Fruit fly (Drosophila melanogaster) whole organism, prepupa: Measurements from ENCODE around the gene CG11892.

ENCODE experiments used
- Blimp-1 ChIP-seq: fragments of 200-800 bp; sonication (Bioruptor generic); optimal IDR thresholded peaks from 3 replicates; lab custom pipeline; 2017; ENCODE audit warnings: missing biosample characterization, missing genetic modification characterization, mild to moderate bottlenecking, moderate library complexity, missing genetic modification reagents
- CG10669 ChIP-seq: fragments of 200-800 bp; sonication (Bioruptor generic); optimal IDR thresholded peaks from 3 replicates; lab custom pipeline; 2018; ENCODE audit warnings: missing biosample characterization, mild to moderate bottlenecking, missing genetic modification characterization, moderate library complexity
- CG11294 ChIP-seq: fragments of 200-800 bp; sonication (Bioruptor generic); IDR thresholded peaks from 2 replicates; pipeline ENCODE4 v1.3.6; 2022; ENCODE audit warnings: missing biosample characterization, missing genetic modification characterization
- CG15336 ChIP-seq: fragments of 200-800 bp; sonication (Bioruptor generic); IDR thresholded peaks from 2 replicates; pipeline ENCODE4 v1.3.6; 2022; ENCODE audit warnings: missing biosample characterization, missing genetic modification characterization
- CG16779 ChIP-seq: fragments of 200-800 bp; sonication (Bioruptor generic); optimal IDR thresholded peaks from 3 replicates; lab custom pipeline; 2017; ENCODE audit warnings: missing biosample characterization, mild to moderate bottlenecking, missing genetic modification characterization
- CG3032 ChIP-seq: fragments of 200-800 bp; optimal IDR thresholded peaks from 2 replicates; lab custom pipeline; 2019; ENCODE audit warnings: missing biosample characterization, mild to moderate bottlenecking, missing genetic modification characterization, moderate library complexity
- CG31627 ChIP-seq: fragments of 200-800 bp; sonication (Bioruptor generic); optimal IDR thresholded peaks from 3 replicates; lab custom pipeline; 2016; ENCODE audit warnings: missing biosample characterization, missing genetic modification characterization
- CG34406 ChIP-seq: fragments of 200-800 bp; sonication (Bioruptor generic); optimal IDR thresholded peaks from 3 replicates; lab custom pipeline; 2016; ENCODE audit warnings: missing biosample characterization, missing genetic modification characterization
- CG6276 ChIP-seq: fragments of 200-800 bp; sonication (Bioruptor generic); optimal IDR thresholded peaks from 2 replicates; lab custom pipeline; 2017; ENCODE audit warnings: missing biosample characterization, mild to moderate bottlenecking, missing genetic modification characterization
- CG6808 ChIP-seq: fragments of 200-800 bp; sonication (Bioruptor generic); optimal IDR thresholded peaks from 3 replicates; lab custom pipeline; 2017; ENCODE audit warnings: missing biosample characterization, missing genetic modification characterization, mild to moderate bottlenecking, moderate library complexity, missing genetic modification reagents
- CG6854 ChIP-seq: fragments of 200-800 bp; sonication (Bioruptor generic); optimal IDR thresholded peaks from 2 replicates; lab custom pipeline; 2017; ENCODE audit warnings: missing biosample characterization, mild to moderate bottlenecking, missing genetic modification characterization
- CG7368 ChIP-seq: fragments of 200-800 bp; sonication (Bioruptor generic); optimal IDR thresholded peaks from 3 replicates; lab custom pipeline; 2016; ENCODE audit warnings: missing biosample characterization, missing genetic modification characterization
- CG8119 ChIP-seq: fragments of 200-800 bp; sonication (Bioruptor generic); IDR thresholded peaks from 3 replicates; pipeline ENCODE4 v1.3.6; 2022; ENCODE audit warnings: missing biosample characterization, missing genetic modification characterization
- CG8632 ChIP-seq: fragments of 200-800 bp; sonication (Bioruptor generic); optimal IDR thresholded peaks from 3 replicates; lab custom pipeline; 2016; ENCODE audit warnings: missing biosample characterization, missing genetic modification characterization
- Ets96B ChIP-seq: fragments of 200-800 bp; optimal IDR thresholded peaks from 2 replicates; lab custom pipeline; 2019; ENCODE audit warnings: missing biosample characterization, mild to moderate bottlenecking, missing genetic modification characterization, moderate library complexity
- Hr38 ChIP-seq: sonication (Bioruptor generic); optimal IDR thresholded peaks from 2 replicates; lab custom pipeline; 2016; ENCODE audit warnings: missing biosample characterization, missing genetic modification characterization
- Hr39 ChIP-seq: fragments of 200-800 bp; sonication (Bioruptor generic); optimal IDR thresholded peaks from 2 replicates; lab custom pipeline; 2016; ENCODE audit warnings: missing biosample characterization, missing genetic modification characterization
- Hr4 ChIP-seq: fragments of 200-800 bp; sonication (Bioruptor generic); optimal IDR thresholded peaks from 3 replicates; lab custom pipeline; 2016; ENCODE audit warnings: missing biosample characterization, missing genetic modification characterization
- Lpt ChIP-seq: fragments of 200-800 bp; sonication (Bioruptor generic); optimal IDR thresholded peaks from 3 replicates; lab custom pipeline; 2016; ENCODE audit warnings: missing biosample characterization, missing genetic modification characterization
- OdsH ChIP-seq: fragments of 200-800 bp; sonication (Bioruptor generic); optimal IDR thresholded peaks from 3 replicates; lab custom pipeline; 2016; ENCODE audit warnings: missing biosample characterization, missing genetic modification characterization
- Sox14 ChIP-seq: fragments of 200-800 bp; sonication (Bioruptor generic); optimal IDR thresholded peaks from 3 replicates; lab custom pipeline; 2016; ENCODE audit warnings: missing biosample characterization, missing genetic modification characterization
- achi ChIP-seq: fragments of 200-800 bp; sonication (Bioruptor generic); optimal IDR thresholded peaks from 3 replicates; lab custom pipeline; 2016; ENCODE audit warnings: missing biosample characterization, missing genetic modification characterization
- dac ChIP-seq: fragments of 200-800 bp; sonication (Bioruptor generic); optimal IDR thresholded peaks from 2 replicates; lab custom pipeline; 2017; ENCODE audit warnings: missing biosample characterization, mild to moderate bottlenecking, missing genetic modification characterization
- eg ChIP-seq: fragments of 200-800 bp; sonication (Bioruptor generic); IDR thresholded peaks from 3 replicates; pipeline ENCODE4 v1.3.6; 2022; ENCODE audit warnings: missing biosample characterization, missing genetic modification characterization
- esn ChIP-seq: fragments of 200-800 bp; sonication (Bioruptor generic); optimal IDR thresholded peaks from 2 replicates; lab custom pipeline; 2016; ENCODE audit warnings: missing biosample characterization, mild to moderate bottlenecking, missing genetic modification characterization, moderate library complexity
- fd59A ChIP-seq: fragments of 200-800 bp; sonication (Bioruptor generic); optimal IDR thresholded peaks from 2 replicates; lab custom pipeline; 2017; ENCODE audit warnings: missing biosample characterization, mild to moderate bottlenecking, missing genetic modification characterization, missing genetic modification reagents
- fkh ChIP-seq: fragments of 200-800 bp; sonication (Bioruptor generic); optimal IDR thresholded peaks from 3 replicates; lab custom pipeline; 2017; ENCODE audit warnings: missing biosample characterization, mild to moderate bottlenecking, missing genetic modification characterization, moderate library complexity
- lz ChIP-seq: fragments of 200-800 bp; sonication (Bioruptor generic); optimal IDR thresholded peaks from 3 replicates; lab custom pipeline; 2016; ENCODE audit warnings: missing biosample characterization, missing genetic modification characterization
- spab ChIP-seq: fragments of 200-800 bp; sonication (Bioruptor generic); optimal IDR thresholded peaks from 2 replicates; lab custom pipeline; 2017; ENCODE audit warnings: missing biosample characterization, mild to moderate bottlenecking, missing genetic modification characterization, missing genetic modification reagents
- ss ChIP-seq, 2 experiments: fragments of 200-800 bp; sonication (Bioruptor generic); optimal IDR thresholded peaks; 2 replicates in 1 of 2; 3 replicates in 1 of 2; lab custom pipeline; 2017 to 2018; ENCODE audit warnings: mild to moderate bottlenecking in 2 of 2, missing biosample characterization in 2 of 2, missing genetic modification characterization in 2 of 2, moderate library complexity in 1 of 2
- svp ChIP-seq: fragments of 200-800 bp; sonication (Bioruptor generic); peaks from one replicate; lab custom pipeline; 2016; ENCODE audit warnings: missing biosample characterization, missing genetic modification characterization
- vri ChIP-seq: fragments of 200-800 bp; sonication (Bioruptor generic); optimal IDR thresholded peaks from 3 replicates; lab custom pipeline; 2016; ENCODE audit warnings: missing biosample characterization, mild to moderate bottlenecking, missing genetic modification characterization

The CG11892 gene

DNA sequence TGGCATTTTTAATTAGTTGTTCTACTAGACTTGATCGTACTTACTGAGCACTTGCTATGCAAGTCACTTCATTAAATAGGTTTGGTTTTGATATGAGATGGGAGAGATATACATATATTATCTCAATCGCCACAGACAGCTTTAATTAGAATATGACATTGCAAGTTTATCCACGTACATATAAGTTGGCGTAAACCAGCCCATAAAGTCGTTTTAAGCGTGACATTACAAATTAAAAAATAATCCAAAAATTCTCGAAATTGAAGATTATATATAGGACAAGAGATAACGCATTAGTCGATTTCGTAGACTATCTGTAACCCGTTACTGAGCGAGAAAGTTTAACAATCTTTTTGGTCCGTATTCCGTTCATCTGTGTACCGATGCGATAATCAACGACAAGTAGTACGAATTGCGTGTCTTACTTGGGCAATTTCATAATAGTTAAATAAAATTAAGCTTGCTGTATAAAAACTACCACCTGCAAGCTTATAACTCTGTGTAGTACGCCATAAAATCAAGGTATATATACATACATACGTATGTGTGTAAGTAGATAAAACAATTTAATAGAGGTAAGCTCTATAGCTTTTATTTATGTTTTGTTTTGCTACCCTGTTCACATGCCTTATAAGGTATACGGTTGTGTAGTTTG, 38.8 kb downstream of the CG11892 start, which contains the start of gene CG10560:
Gene CG10560, minus strand, starts transcription at position 51 of the 655 bp plus-strand sequence.
- TF ChIP-seq dac (GFP tag; lab: Kevin White, UChicago) (no peak), Sox14 (GFP tag; lab: Kevin White, UChicago) (no peak), CG10669 (GFP tag; lab: Kevin White, UChicago) (no peak), CG34406 (no peak), svp (GFP tag; lab: Kevin White, UChicago) (no peak), spab (GFP tag; lab: Kevin White, UChicago) (no peak), CG3032 (tag; lab: Kevin White, UChicago) (no peak), Blimp-1 (GFP tag; lab: Kevin White, UChicago) (no peak), Hr39 (GFP tag; lab: Kevin White, UChicago) (no peak), eg (GFP tag; lab: Robert Waterston, UW) (no peak), CG8632 (no peak), Ets96B (tag; lab: Kevin White, UChicago) (no peak), CG6276 (GFP tag; lab: Kevin White, UChicago) (no peak), achi (GFP tag; lab: Kevin White, UChicago) (no peak), vri (no peak)

dm6 chr3R:25320898-25321297, 39.5 kb downstream of the CG11892 start:
- no peak for TF ChIP-seq fkh
- TF ChIP-seq ss (GFP tag; optimal IDR thresholded peaks at IDR 0.05; lab: Kevin White, UChicago) = no peak
- no peak for TF ChIP-seq Hr38 (GFP tag; lab: Kevin White, UChicago)
- TF ChIP-seq Ets96B (tag; lab: Kevin White, UChicago) = no peak
- TF ChIP-seq svp (GFP tag; lab: Kevin White, UChicago) = no peak
- no peak for TF ChIP-seq CG31627
- TF ChIP-seq CG11294 (GFP tag; lab: Robert Waterston, UW) = no peak

- TF ChIP-seq svp (GFP tag; lab: Kevin White, UChicago) (peak; percentile 72), Lpt (no peak), Hr39 (GFP tag; lab: Kevin White, UChicago) (no peak)
These were observed 40.3 kb downstream of the CG11892 start for dm6 chr3R:25321681-25322080.

DNA sequence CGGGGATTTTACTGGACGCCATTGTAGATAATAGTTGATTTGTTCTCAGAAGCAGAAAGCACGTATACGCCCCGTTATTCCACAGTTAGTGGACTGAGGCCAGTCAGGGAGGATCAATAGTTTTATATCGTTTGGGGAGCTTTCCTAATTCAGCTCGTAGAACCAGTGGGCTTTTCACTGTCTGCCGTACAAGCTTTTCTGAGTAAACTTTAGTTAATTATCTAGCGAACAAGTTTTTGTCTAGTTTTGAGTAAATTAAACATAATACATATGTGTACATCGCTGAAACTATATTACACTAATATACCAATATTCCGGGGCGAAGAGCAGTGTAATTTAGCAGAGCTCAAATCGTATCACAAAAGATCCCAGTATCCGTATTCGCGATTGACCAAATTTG, 41.3 kb downstream of the CG11892 start, which contains the start of gene CG10562:
Gene CG10562, minus strand, starts transcription at position 101 of the 400 bp plus-strand sequence.
- no peak for TF ChIP-seq CG15336 (GFP tag; lab: Robert Waterston, UW)
- TF ChIP-seq dac (GFP tag; lab: Kevin White, UChicago) = no peak
- no peak for TF ChIP-seq fd59A (GFP tag; lab: Kevin White, UChicago)
- TF ChIP-seq Hr4 (GFP tag; lab: Kevin White, UChicago) = no peak
- TF ChIP-seq esn = no peak
- no peak for TF ChIP-seq CG16779
- no peak for TF ChIP-seq CG6808 (GFP tag; lab: Kevin White, UChicago)
- TF ChIP-seq lz (GFP tag; lab: Kevin White, UChicago) = no peak
- TF ChIP-seq CG8119 (GFP tag; lab: Robert Waterston, UW) = no peak
- TF ChIP-seq CG6854 = no peak
- no peak for TF ChIP-seq OdsH
- no peak for TF ChIP-seq Hr38 (GFP tag; lab: Kevin White, UChicago)
- TF ChIP-seq CG7368 (GFP tag; lab: Kevin White, UChicago) = no peak

DNA sequence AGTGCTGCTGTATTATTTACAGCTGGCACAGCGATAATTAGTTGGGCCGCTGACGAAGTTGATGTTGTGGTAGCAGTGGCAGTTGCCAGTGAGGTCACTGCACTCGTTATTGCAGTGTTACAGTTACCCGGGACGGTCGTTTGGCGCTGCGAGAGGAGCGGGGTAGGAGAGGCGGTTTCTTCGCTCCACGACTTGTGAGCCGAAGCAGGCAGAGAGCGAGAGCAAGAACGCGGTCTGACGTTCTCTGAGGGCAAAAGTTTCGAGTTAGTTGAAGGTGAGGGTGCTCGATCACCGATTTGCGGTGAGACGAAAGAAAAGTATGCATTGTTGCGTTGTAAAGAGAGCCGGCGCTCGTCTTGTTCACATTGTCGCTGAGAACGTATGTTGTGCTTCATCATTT, 47.2 kb downstream of the CG11892 start:
- TF ChIP-seq CG8119 (GFP tag; lab: Robert Waterston, UW) (0 out of 3 replicates have a peak, but pooled peaks have one; percentile 28), eg (GFP tag; lab: Robert Waterston, UW) (0 out of 3 replicates have a peak, but pooled peaks have one; percentile 17)
- TF ChIP-seq, all 60 proteins: peak for 2; not testable (repeated sequence) for 58
